Fruit fly (Drosophila melanogaster) whole organism, prepupa: ENCODE data around the gene CG43400.

Source experiments
- CG10631 ChIP-seq: fragments of 200-800 bp; sonication (Bioruptor generic); optimal IDR thresholded peaks from 2 replicates; lab custom pipeline; 2016; ENCODE audit warnings: missing biosample characterization, missing genetic modification characterization
- CG10669 ChIP-seq: fragments of 200-800 bp; sonication (Bioruptor generic); optimal IDR thresholded peaks from 3 replicates; lab custom pipeline; 2018; ENCODE audit warnings: missing biosample characterization, mild to moderate bottlenecking, missing genetic modification characterization, moderate library complexity
- CG11294 ChIP-seq: fragments of 200-800 bp; sonication (Bioruptor generic); IDR thresholded peaks from 2 replicates; pipeline ENCODE4 v1.3.6; 2022; ENCODE audit warnings: missing biosample characterization, missing genetic modification characterization
- CG15336 ChIP-seq: fragments of 200-800 bp; sonication (Bioruptor generic); IDR thresholded peaks from 2 replicates; pipeline ENCODE4 v1.3.6; 2022; ENCODE audit warnings: missing biosample characterization, missing genetic modification characterization
- CG1621 ChIP-seq: fragments of 200-800 bp; sonication (Bioruptor generic); optimal IDR thresholded peaks from 3 replicates; lab custom pipeline; 2018; ENCODE audit warnings: missing biosample characterization, mild to moderate bottlenecking, missing genetic modification characterization
- CG16779 ChIP-seq: fragments of 200-800 bp; sonication (Bioruptor generic); optimal IDR thresholded peaks from 3 replicates; lab custom pipeline; 2017; ENCODE audit warnings: missing biosample characterization, mild to moderate bottlenecking, missing genetic modification characterization
- CG3032 ChIP-seq: fragments of 200-800 bp; optimal IDR thresholded peaks from 2 replicates; lab custom pipeline; 2019; ENCODE audit warnings: missing biosample characterization, mild to moderate bottlenecking, missing genetic modification characterization, moderate library complexity
- CG31627 ChIP-seq: fragments of 200-800 bp; sonication (Bioruptor generic); optimal IDR thresholded peaks from 3 replicates; lab custom pipeline; 2016; ENCODE audit warnings: missing biosample characterization, missing genetic modification characterization
- CG32006 ChIP-seq: fragments of 200-800 bp; sonication (Bioruptor generic); optimal IDR thresholded peaks from 3 replicates; lab custom pipeline; 2017; ENCODE audit warnings: missing biosample characterization, mild to moderate bottlenecking, missing genetic modification characterization
- CG34406 ChIP-seq: fragments of 200-800 bp; sonication (Bioruptor generic); optimal IDR thresholded peaks from 3 replicates; lab custom pipeline; 2016; ENCODE audit warnings: missing biosample characterization, missing genetic modification characterization
- CG6792 ChIP-seq: fragments of 200-800 bp; sonication (Bioruptor generic); optimal IDR thresholded peaks from 3 replicates; lab custom pipeline; 2016; ENCODE audit warnings: missing biosample characterization, missing genetic modification characterization
- CG6808 ChIP-seq: fragments of 200-800 bp; sonication (Bioruptor generic); optimal IDR thresholded peaks from 3 replicates; lab custom pipeline; 2017; ENCODE audit warnings: missing biosample characterization, missing genetic modification characterization, mild to moderate bottlenecking, moderate library complexity, missing genetic modification reagents
- CG6854 ChIP-seq: fragments of 200-800 bp; sonication (Bioruptor generic); optimal IDR thresholded peaks from 2 replicates; lab custom pipeline; 2017; ENCODE audit warnings: missing biosample characterization, mild to moderate bottlenecking, missing genetic modification characterization
- CG8632 ChIP-seq: fragments of 200-800 bp; sonication (Bioruptor generic); optimal IDR thresholded peaks from 3 replicates; lab custom pipeline; 2016; ENCODE audit warnings: missing biosample characterization, missing genetic modification characterization
- Eip75B ChIP-seq: fragments of 200-800 bp; sonication (Bioruptor generic); optimal IDR thresholded peaks from 3 replicates; lab custom pipeline; 2016; ENCODE audit warnings: missing biosample characterization, missing genetic modification characterization
- Eip78C ChIP-seq: fragments of 200-800 bp; sonication (Bioruptor generic); peaks from one replicate; lab custom pipeline; 2016; ENCODE audit warnings: missing biosample characterization, missing genetic modification characterization
- Eip93F ChIP-seq: fragments of 200-800 bp; sonication (Bioruptor generic); optimal IDR thresholded peaks from 2 replicates; lab custom pipeline; 2016; ENCODE audit warnings: missing biosample characterization, mild to moderate bottlenecking, missing genetic modification characterization
- Ets21C ChIP-seq: fragments of 200-800 bp; sonication (Bioruptor generic); optimal IDR thresholded peaks from 3 replicates; lab custom pipeline; 2016; ENCODE audit warnings: missing biosample characterization, missing genetic modification characterization
- Ets96B ChIP-seq: fragments of 200-800 bp; optimal IDR thresholded peaks from 2 replicates; lab custom pipeline; 2019; ENCODE audit warnings: missing biosample characterization, mild to moderate bottlenecking, missing genetic modification characterization, moderate library complexity
- Gug ChIP-seq: fragments of 200-800 bp; sonication (Bioruptor generic); IDR thresholded peaks from 2 replicates; pipeline ENCODE4 v1.3.6; 2022; ENCODE audit warnings: missing biosample characterization, missing genetic modification characterization
- Hr39 ChIP-seq: fragments of 200-800 bp; sonication (Bioruptor generic); optimal IDR thresholded peaks from 2 replicates; lab custom pipeline; 2016; ENCODE audit warnings: missing biosample characterization, missing genetic modification characterization
- Hr4 ChIP-seq: fragments of 200-800 bp; sonication (Bioruptor generic); optimal IDR thresholded peaks from 3 replicates; lab custom pipeline; 2016; ENCODE audit warnings: missing biosample characterization, missing genetic modification characterization
- Lpt ChIP-seq: fragments of 200-800 bp; sonication (Bioruptor generic); optimal IDR thresholded peaks from 3 replicates; lab custom pipeline; 2016; ENCODE audit warnings: missing biosample characterization, missing genetic modification characterization
- Met ChIP-seq: fragments of 200-800 bp; sonication (Bioruptor generic); optimal IDR thresholded peaks from 3 replicates; lab custom pipeline; 2016; ENCODE audit warnings: missing biosample characterization, missing genetic modification characterization
- OdsH ChIP-seq: fragments of 200-800 bp; sonication (Bioruptor generic); optimal IDR thresholded peaks from 3 replicates; lab custom pipeline; 2016; ENCODE audit warnings: missing biosample characterization, missing genetic modification characterization
- Smox ChIP-seq: fragments of 200-800 bp; sonication (Bioruptor generic); optimal IDR thresholded peaks from 3 replicates; lab custom pipeline; 2016; ENCODE audit warnings: missing biosample characterization, missing genetic modification characterization
- Sox102F ChIP-seq: fragments of 200-800 bp; sonication (Bioruptor generic); optimal IDR thresholded peaks from 2 replicates; lab custom pipeline; 2016; ENCODE audit warnings: missing biosample characterization, mild to moderate bottlenecking, missing genetic modification characterization
- Sox14 ChIP-seq: fragments of 200-800 bp; sonication (Bioruptor generic); optimal IDR thresholded peaks from 3 replicates; lab custom pipeline; 2016; ENCODE audit warnings: missing biosample characterization, missing genetic modification characterization
- Sox15 ChIP-seq: fragments of 200-800 bp; sonication (Bioruptor generic); optimal IDR thresholded peaks from 3 replicates; lab custom pipeline; 2016; ENCODE audit warnings: missing biosample characterization, missing genetic modification characterization
- acj6 ChIP-seq: fragments of 200-800 bp; sonication (Bioruptor generic); optimal IDR thresholded peaks from 3 replicates; lab custom pipeline; 2016; ENCODE audit warnings: missing biosample characterization, missing genetic modification characterization
- cyc ChIP-seq: fragments of 200-800 bp; sonication (Bioruptor generic); optimal IDR thresholded peaks from 3 replicates; lab custom pipeline; 2016; ENCODE audit warnings: missing biosample characterization, missing genetic modification characterization
- dac ChIP-seq: fragments of 200-800 bp; sonication (Bioruptor generic); optimal IDR thresholded peaks from 2 replicates; lab custom pipeline; 2017; ENCODE audit warnings: missing biosample characterization, mild to moderate bottlenecking, missing genetic modification characterization
- dsx ChIP-seq: fragments of 200-800 bp; optimal IDR thresholded peaks from 3 replicates; lab custom pipeline; 2019; ENCODE audit warnings: missing biosample characterization, mild to moderate bottlenecking, missing genetic modification characterization, moderate library complexity; ENCODE audit not compliant: poor library complexity, severe bottlenecking
- eg ChIP-seq: fragments of 200-800 bp; sonication (Bioruptor generic); IDR thresholded peaks from 3 replicates; pipeline ENCODE4 v1.3.6; 2022; ENCODE audit warnings: missing biosample characterization, missing genetic modification characterization
- esn ChIP-seq: fragments of 200-800 bp; sonication (Bioruptor generic); optimal IDR thresholded peaks from 2 replicates; lab custom pipeline; 2016; ENCODE audit warnings: missing biosample characterization, mild to moderate bottlenecking, missing genetic modification characterization, moderate library complexity
- fd59A ChIP-seq: fragments of 200-800 bp; sonication (Bioruptor generic); optimal IDR thresholded peaks from 2 replicates; lab custom pipeline; 2017; ENCODE audit warnings: missing biosample characterization, mild to moderate bottlenecking, missing genetic modification characterization, missing genetic modification reagents
- fd85E ChIP-seq: fragments of 200-800 bp; sonication (Bioruptor generic); optimal IDR thresholded peaks from 3 replicates; lab custom pipeline; 2016; ENCODE audit warnings: missing biosample characterization, missing genetic modification characterization
- fkh ChIP-seq: fragments of 200-800 bp; sonication (Bioruptor generic); optimal IDR thresholded peaks from 3 replicates; lab custom pipeline; 2017; ENCODE audit warnings: missing biosample characterization, mild to moderate bottlenecking, missing genetic modification characterization, moderate library complexity
- lz ChIP-seq: fragments of 200-800 bp; sonication (Bioruptor generic); optimal IDR thresholded peaks from 3 replicates; lab custom pipeline; 2016; ENCODE audit warnings: missing biosample characterization, missing genetic modification characterization
- net ChIP-seq: fragments of 200-800 bp; sonication (Bioruptor generic); optimal IDR thresholded peaks from 3 replicates; lab custom pipeline; 2016; ENCODE audit warnings: missing biosample characterization, missing genetic modification characterization
- pdm3 ChIP-seq: fragments of 200-800 bp; sonication (Bioruptor generic); optimal IDR thresholded peaks from 3 replicates; lab custom pipeline; 2016; ENCODE audit warnings: missing biosample characterization, missing genetic modification characterization
- ss ChIP-seq, 2 experiments: fragments of 200-800 bp; sonication (Bioruptor generic); optimal IDR thresholded peaks; 2 replicates in 1 of 2; 3 replicates in 1 of 2; lab custom pipeline; 2017 to 2018; ENCODE audit warnings: mild to moderate bottlenecking in 2 of 2, missing biosample characterization in 2 of 2, missing genetic modification characterization in 2 of 2, moderate library complexity in 1 of 2
- svp ChIP-seq: fragments of 200-800 bp; sonication (Bioruptor generic); peaks from one replicate; lab custom pipeline; 2016; ENCODE audit warnings: missing biosample characterization, missing genetic modification characterization
- topi ChIP-seq: fragments of 200-800 bp; sonication (Bioruptor generic); optimal IDR thresholded peaks from 3 replicates; lab custom pipeline; 2016; ENCODE audit warnings: missing biosample characterization, missing genetic modification characterization
- vri ChIP-seq: fragments of 200-800 bp; sonication (Bioruptor generic); optimal IDR thresholded peaks from 3 replicates; lab custom pipeline; 2016; ENCODE audit warnings: missing biosample characterization, mild to moderate bottlenecking, missing genetic modification characterization

CG43400 gene

DNA sequence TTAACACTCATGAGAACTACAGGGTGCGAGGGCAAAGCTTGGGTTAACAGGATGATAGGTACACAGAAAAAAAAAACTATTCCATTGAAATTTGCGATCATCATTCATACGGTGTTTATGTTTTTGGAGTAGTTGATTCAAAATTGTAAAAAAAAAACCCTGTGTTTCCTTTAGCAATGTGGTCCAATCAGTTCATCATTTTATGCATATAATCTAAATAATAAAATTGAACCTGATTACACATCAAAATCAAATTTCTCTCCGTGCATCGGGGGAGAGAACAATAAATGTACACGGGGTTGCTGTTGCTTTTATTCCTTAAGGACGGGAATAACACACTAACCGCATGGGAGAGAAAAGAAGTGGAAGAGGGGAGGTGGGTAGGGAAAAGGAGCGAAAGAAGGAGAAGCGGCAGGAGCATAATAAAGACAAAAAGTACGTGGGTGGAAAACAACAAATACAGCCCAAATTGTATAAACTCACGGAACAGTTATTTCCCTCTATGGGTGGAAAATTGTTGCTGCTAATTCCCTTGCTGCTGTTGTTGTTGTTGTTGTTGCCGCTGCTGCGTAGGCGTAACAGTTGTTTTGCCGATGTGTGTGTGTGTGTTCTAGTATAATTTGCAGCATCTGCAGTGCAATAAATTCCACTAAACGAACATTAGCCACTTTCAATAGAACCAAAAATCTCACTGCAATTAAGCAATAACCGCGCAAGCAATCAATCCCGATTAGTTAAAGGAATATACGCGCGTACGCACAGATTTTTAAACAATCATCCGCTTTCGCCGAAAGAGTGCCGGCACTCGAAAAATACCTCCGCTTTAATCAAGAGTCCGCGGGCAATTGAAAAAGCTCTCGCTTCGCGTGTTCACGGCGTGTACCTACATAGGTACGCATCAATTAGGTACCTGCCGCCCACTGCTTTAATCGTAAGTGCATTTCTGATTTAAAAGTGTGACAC is 27.1 kb upstream of the CG43400 start, which contains the start of gene Agpat2 (continued):
- TF ChIP-seq Met (GFP tag; lab: Kevin White, UChicago) (peak; percentile 82), fd59A (GFP tag; lab: Kevin White, UChicago) (no peak), CG15336 (GFP tag; lab: Robert Waterston, UW) (0 out of 2 replicates have a peak, but pooled peaks have one; percentile 26), CG6808 (GFP tag; lab: Kevin White, UChicago) (peak; percentile 45), svp (GFP tag; lab: Kevin White, UChicago) (peak; percentile 87), CG6854 (GFP tag; lab: Kevin White, UChicago) (no peak), Hr4 (GFP tag; lab: Kevin White, UChicago) (peak; percentile 58), dac (GFP tag; lab: Kevin White, UChicago) (no peak), CG31627 (peak; percentile 77), Sox102F (GFP tag; lab: Kevin White, UChicago) (peak; percentile 71), CG32006 (peak; percentile 61), CG10669 (GFP tag; lab: Kevin White, UChicago) (peak; percentile 62), esn (GFP tag; lab: Kevin White, UChicago) (peak; percentile 82), OdsH (GFP tag; lab: Kevin White, UChicago) (peak; percentile 64), vri (GFP tag; lab: Kevin White, UChicago) (peak; percentile 68), Eip93F (GFP tag; lab: Kevin White, UChicago) (peak; percentile 20), eg (GFP tag; lab: Robert Waterston, UW) (0 out of 3 replicates have a peak, but pooled peaks have one; percentile 11), dsx (GFP tag; lab: Kevin White, UChicago) (peak; percentile 27), CG11294 (GFP tag; lab: Robert Waterston, UW) (no peak), Smox (GFP tag; lab: Kevin White, UChicago) (peak; percentile 76), Eip78C (peak; percentile 92), topi (GFP tag; lab: Kevin White, UChicago) (peak; percentile 79), Eip75B (peak; percentile 76), fkh (GFP tag; lab: Kevin White, UChicago) (peak; percentile 6), Ets96B (tag; lab: Kevin White, UChicago) (peak; percentile 53), CG6792 (GFP tag; lab: Kevin White, UChicago) (peak; percentile 65), Sox14 (peak; percentile 69), CG16779 (tag; lab: Kevin White, UChicago) (no peak), CG3032 (peak; percentile 51), ss (GFP tag; optimal IDR thresholded peaks at IDR 0.05; lab: Kevin White, UChicago) (peak; percentile 37 to 51), pdm3 (peak; percentile 67), CG34406 (GFP tag; lab: Kevin White, UChicago) (peak; percentile 64), Lpt (GFP tag; lab: Kevin White, UChicago) (peak; percentile 2)

dm6 chr2L:8464107-8464582 is 26.4 kb upstream of the CG43400 start, which contains the start of gene prg:
Gene prg (plus strand): TSS chr2L:8464488.
- TF ChIP-seq CG34406 (GFP tag; lab: Kevin White, UChicago) (peak; percentile 52), CG3032 (peak; percentile 41), CG10631 (peak; percentile 53), Sox14 (peak; percentile 70), CG8632 (GFP tag; lab: Kevin White, UChicago) (peak; percentile 58), Met (GFP tag; lab: Kevin White, UChicago) (peak; percentile 77), fd59A (GFP tag; lab: Kevin White, UChicago) (no peak), Sox15 (GFP tag; lab: Kevin White, UChicago) (no peak), lz (GFP tag; lab: Kevin White, UChicago) (peak; percentile 51), Gug (GFP tag; lab: Robert Waterston, UW) (no peak), net (peak; percentile 49), Ets21C (peak; percentile 45), cyc (GFP tag; lab: Kevin White, UChicago) (peak; percentile 62), CG6808 (GFP tag; lab: Kevin White, UChicago) (peak; percentile 21), topi (GFP tag; lab: Kevin White, UChicago) (peak; percentile 75), CG1621 (tag; lab: Kevin White, UChicago) (peak; percentile 2), Sox102F (GFP tag; lab: Kevin White, UChicago) (peak; percentile 58), dac (GFP tag; lab: Kevin White, UChicago) (no peak), Eip75B (peak; percentile 77), acj6 (peak; percentile 48), fkh (GFP tag; lab: Kevin White, UChicago) (peak; percentile 75), Hr39 (GFP tag; lab: Kevin White, UChicago) (peak; percentile 52), Smox (GFP tag; lab: Kevin White, UChicago) (peak; percentile 73), svp (GFP tag; lab: Kevin White, UChicago) (peak; percentile 90), CG32006 (peak; percentile 54), fd85E (GFP tag; lab: Kevin White, UChicago) (no peak)
